Fruit fly (Drosophila melanogaster): ENCODE measurements around the gene alpha-Est10.

Gene alpha-Est10

DNA sequence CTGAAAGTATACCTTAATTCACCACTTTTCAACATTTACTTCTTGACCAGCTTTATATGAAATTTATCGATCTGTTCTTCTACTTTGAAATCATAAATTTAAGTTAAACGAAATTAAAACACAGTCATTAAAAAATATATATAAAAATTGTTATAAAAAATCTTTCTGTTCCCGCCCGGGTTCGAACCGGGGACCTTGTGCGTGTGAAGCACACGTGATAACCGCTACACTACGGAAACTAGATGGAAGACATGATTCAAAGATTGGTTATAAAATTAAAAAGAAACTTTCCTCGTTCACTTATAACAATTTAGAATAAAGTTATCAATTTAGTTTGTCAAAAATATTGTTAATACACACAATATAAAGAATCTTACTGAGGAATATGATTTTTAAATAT, 21.8 kb downstream of the alpha-Est10 start (continued):
- TF ChIP-seq Bdp1 (GFP tag; optimal IDR thresholded peaks at IDR 0.05) (peak; percentile 96), knrl (GFP tag; IDR thresholded peaks at IDR 0.05; ENCODE audit: partially characterized antibody) (peak; percentile 45; the same call in 2 of the 3 replicates), nom (GFP tag; optimal IDR thresholded peaks at IDR 0.05) (no peak), Hey (tag; optimal IDR thresholded peaks at IDR 0.05) (no peak), tx (GFP tag; optimal IDR thresholded peaks at IDR 0.05) (no peak), ato (GFP tag; IDR thresholded peaks at IDR 0.05; ENCODE audit: partially characterized antibody) (peak; percentile 74; the same call in 1 of the 2 replicates), D19B (GFP tag; optimal IDR thresholded peaks at IDR 0.05) (no peak), CG11696 (GFP tag; IDR thresholded peaks at IDR 0.05) (no peak), nerfin-2 (GFP tag; IDR thresholded peaks at IDR 0.05; ENCODE audit: partially characterized antibody) (peak; percentile 76), grau (tag; optimal IDR thresholded peaks at IDR 0.05) (no peak)

DNA sequence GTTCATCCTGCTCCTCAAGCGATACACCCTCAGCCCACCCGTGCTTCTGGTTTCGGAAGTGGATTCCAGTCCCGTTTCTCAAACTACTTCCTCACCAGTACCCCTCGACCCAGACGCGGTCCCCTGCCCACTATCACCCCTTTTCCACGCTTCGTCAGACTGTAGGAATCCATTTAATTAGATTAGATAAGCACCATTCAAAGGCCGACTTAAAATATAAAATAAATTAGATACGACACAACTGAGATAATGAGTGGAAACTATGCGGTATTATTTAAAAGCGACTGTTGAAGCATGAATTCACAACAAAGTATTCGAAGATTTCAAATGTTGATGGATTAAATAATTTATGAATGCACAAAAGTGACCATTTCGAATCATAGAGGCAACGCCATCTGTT, 52.3 kb downstream of the alpha-Est10 start:
- TF ChIP-seq CG4424 (GFP tag; optimal IDR thresholded peaks at IDR 0.05) = no peak
- TF ChIP-seq CG10959 (GFP tag; IDR thresholded peaks at IDR 0.05) = no peak
- TF ChIP-seq Tbp (GFP tag; optimal IDR thresholded peaks at IDR 0.05) = no peak
- no peak for TF ChIP-seq en (GFP tag; optimal IDR thresholded peaks at IDR 0.05)
- TF ChIP-seq abd-A (tag; optimal IDR thresholded peaks at IDR 0.05) = peak; percentile 51
- no peak for TF ChIP-seq oc (tag; optimal IDR thresholded peaks at IDR 0.05)
- TF ChIP-seq CG10543 (GFP tag; optimal IDR thresholded peaks at IDR 0.05) = no peak
- TF ChIP-seq vnd (GFP tag; IDR thresholded peaks at IDR 0.05; ENCODE audit: partially characterized antibody) = no peak
- no peak for TF ChIP-seq CG15011 (GFP tag; optimal IDR thresholded peaks at IDR 0.05)
- TF ChIP-seq CG9817 (tag; optimal IDR thresholded peaks at IDR 0.05) = no peak
- no peak for TF ChIP-seq bcd (GFP tag; optimal IDR thresholded peaks at IDR 0.05)
- no peak for TF ChIP-seq Spps (tag; optimal IDR thresholded peaks at IDR 0.05)
- TF ChIP-seq so (GFP tag; IDR thresholded peaks at IDR 0.05) = no peak
- TF ChIP-seq esg (GFP tag; conservative IDR thresholded peaks at IDR 0.05) = no peak
- no peak for TF ChIP-seq CG10431 (GFP tag; optimal IDR thresholded peaks at IDR 0.05)
- TF ChIP-seq Awh (GFP tag; IDR thresholded peaks at IDR 0.05) = peak; percentile 51; the same call in 1 of the 2 replicates
- peak; percentile 18 for TF ChIP-seq CG12769 (tag; optimal IDR thresholded peaks at IDR 0.05)
- peak; percentile 92 for TF ChIP-seq sd (tag; optimal IDR thresholded peaks at IDR 0.05)

DNA sequence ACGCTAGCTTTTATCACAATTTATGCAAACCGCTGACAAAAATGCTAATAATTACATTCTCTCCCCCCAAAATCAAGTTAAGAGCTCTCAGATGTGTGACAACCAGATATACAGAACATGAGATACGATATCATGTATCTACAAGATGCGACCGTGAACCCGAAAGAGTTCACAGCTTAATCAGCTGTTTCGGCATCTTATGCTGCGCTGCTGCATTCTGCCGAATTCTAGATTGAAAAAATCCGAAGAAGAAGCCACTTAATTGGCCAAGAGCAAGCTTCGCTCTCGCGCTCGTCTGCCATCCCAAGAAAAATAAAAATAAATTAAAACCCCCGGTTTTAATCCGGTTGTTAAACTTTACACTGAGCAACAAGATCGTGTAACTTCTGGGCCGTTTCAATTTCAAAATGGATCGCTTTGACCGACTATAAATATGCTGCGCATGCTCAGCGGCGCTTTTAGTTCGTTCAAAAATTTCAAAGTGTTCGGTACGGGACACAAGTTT, 54.3 kb downstream of the alpha-Est10 start, which contains the start of gene CG14598:
Gene CG14598 (plus strand): TSS at position 455 of the 505 bp plus-strand sequence.
- TF ChIP-seq vfl (GFP tag; optimal IDR thresholded peaks at IDR 0.05) (no peak), CG10366 (GFP tag; IDR thresholded peaks at IDR 0.05) (no peak), Scr (GFP tag; IDR thresholded peaks at IDR 0.05; ENCODE audit: partially characterized antibody) (no peak), chinmo (GFP tag; IDR thresholded peaks at IDR 0.05; ENCODE audit: partially characterized antibody) (peak; percentile 72; the same call in 1 of the 4 replicates), CG14014 (GFP tag; IDR thresholded peaks at IDR 0.05) (no peak), Ets65A (GFP tag) (peak; percentile 83), CG14860 (GFP tag; IDR thresholded peaks at IDR 0.05; ENCODE audit: partially characterized antibody) (no peak), Hmx (GFP tag; optimal IDR thresholded peaks at IDR 0.05) (no peak), Nf-YB (GFP tag; optimal IDR thresholded peaks at IDR 0.05) (no peak), CG32532 (GFP tag; IDR thresholded peaks at IDR 0.05) (peak; percentile 40; the same call in 1 of the 2 replicates)
